Worm (Caenorhabditis elegans) whole organism, L4 larva: Measurements from ENCODE around the gene col-129.

Experiments
- D1046.2 ChIP-seq: fragments of 200-800 bp; sonication (Bioruptor generic); IDR thresholded peaks from 2 replicates; pipeline ENCODE4 v1.3.6; 2022; ENCODE audit warnings: missing genetic modification characterization, missing compliant biosample characterization
- F10B5.3 ChIP-seq: sonication (generic microtip); optimal IDR thresholded peaks from 2 replicates; lab custom pipeline; 2016; ENCODE audit warnings: mild to moderate bottlenecking, missing genetic modification characterization, missing compliant biosample characterization
- F44E2.7 ChIP-seq: fragments of 200-800 bp; sonication (Bioruptor generic); IDR thresholded peaks from 2 replicates; pipeline ENCODE4 v2.1.2; 2022; ENCODE audit warnings: missing genetic modification characterization, missing compliant biosample characterization
- R02D3.7 ChIP-seq: fragments of 150-350 bp; sonication (generic microtip); optimal IDR thresholded peaks from 3 replicates; lab custom pipeline; 2014; ENCODE audit warnings: missing biosample characterization, missing genetic modification characterization
- ZK546.5 ChIP-seq, 2 experiments: sonication (generic microtip); optimal IDR thresholded peaks; 2 replicates each; lab custom pipeline; 2017; ENCODE audit warnings: missing biosample characterization in 2 of 2, missing genetic modification characterization in 2 of 2
- aha-1 ChIP-seq: fragments of 150-350 bp; peaks from one replicate; lab custom pipeline; 2014; ENCODE audit warnings: missing biosample characterization, missing genetic modification characterization
- aly-2 ChIP-seq: sonication (generic microtip); optimal IDR thresholded peaks from 2 replicates; lab custom pipeline; 2018; ENCODE audit warnings: missing biosample characterization, missing genetic modification characterization
- ama-1 ChIP-seq: fragments of 150-350 bp; optimal IDR thresholded peaks from 2 replicates; lab custom pipeline; 2014; ENCODE audit warnings: inconsistent platforms, mixed read lengths
- arid-1 ChIP-seq: fragments of 200-800 bp; sonication (Bioruptor generic); conservative IDR thresholded peaks from 2 replicates; pipeline ENCODE4 v1.3.6; 2022; ENCODE audit warnings: missing genetic modification reagents, missing genetic modification characterization, missing compliant biosample characterization
- daf-12 ChIP-seq: fragments of 150-350 bp; optimal IDR thresholded peaks from 2 replicates; lab custom pipeline; 2014; ENCODE audit warnings: missing biosample characterization, missing genetic modification reagents, missing genetic modification characterization
- daf-16 ChIP-seq, 3 experiments: sonication (generic microtip); optimal IDR thresholded peaks; 2 replicates each; lab custom pipeline; 2016 to 2017; ENCODE audit warnings: missing genetic modification characterization in 3 of 3, missing genetic modification reagents in 3 of 3, mild to moderate bottlenecking in 2 of 3, missing compliant biosample characterization in 2 of 3, missing biosample characterization in 1 of 3, moderate library complexity in 1 of 3
- dmd-6 ChIP-seq: fragments of 200-800 bp; sonication (Bioruptor generic); IDR thresholded peaks from 2 replicates; pipeline ENCODE4 v1.3.6; 2022; ENCODE audit warnings: missing genetic modification reagents, missing genetic modification characterization, missing compliant biosample characterization
- dmd-8 ChIP-seq: fragments of 200-800 bp; sonication (Bioruptor generic); IDR thresholded peaks from 2 replicates; pipeline ENCODE4 v1.3.6; 2022; ENCODE audit warnings: missing genetic modification characterization, missing compliant biosample characterization
- dpl-1 ChIP-seq: fragments of 150-350 bp; optimal IDR thresholded peaks from 2 replicates; lab custom pipeline; 2014; ENCODE audit warnings: missing biosample characterization, missing genetic modification reagents, missing genetic modification characterization
- duxl-1 ChIP-seq: sonication (generic microtip); optimal IDR thresholded peaks from 2 replicates; lab custom pipeline; 2016; ENCODE audit warnings: mild to moderate bottlenecking, missing genetic modification characterization, moderate library complexity, missing compliant biosample characterization; ENCODE audit not compliant: poor library complexity
- egl-43 ChIP-seq: fragments of 200-800 bp; sonication (Bioruptor generic); IDR thresholded peaks from 2 replicates; pipeline ENCODE4 v1.3.6; 2022; ENCODE audit warnings: missing genetic modification reagents, missing genetic modification characterization, missing compliant biosample characterization
- fkh-10 ChIP-seq: fragments of 150-350 bp; optimal IDR thresholded peaks from 2 replicates; lab custom pipeline; 2014; ENCODE audit warnings: missing biosample characterization, missing genetic modification reagents, missing genetic modification characterization
- fos-1 ChIP-seq: fragments of 150-350 bp; optimal IDR thresholded peaks from 2 replicates; lab custom pipeline; 2014; ENCODE audit warnings: missing biosample characterization, missing genetic modification characterization
- hif-1 ChIP-seq, 2 experiments: sonication (generic microtip); optimal IDR thresholded peaks; 2 replicates each; lab custom pipeline; 2016 to 2017; ENCODE audit warnings: missing compliant biosample characterization in 2 of 2, missing genetic modification characterization in 2 of 2, missing genetic modification reagents in 2 of 2, missing genotype in 2 of 2, mild to moderate bottlenecking in 1 of 2
- hlh-11 ChIP-seq: fragments of 200-800 bp; sonication (Bioruptor generic); optimal IDR thresholded peaks from 2 replicates; lab custom pipeline; 2018; ENCODE audit warnings: mild to moderate bottlenecking, missing genetic modification characterization, missing compliant biosample characterization
- hlh-30 ChIP-seq: sonication (generic microtip); optimal IDR thresholded peaks from 2 replicates; lab custom pipeline; 2017; ENCODE audit warnings: antibody characterized with exemption, mild to moderate bottlenecking, missing genetic modification characterization, missing compliant biosample characterization; ENCODE audit not compliant: insufficient read depth
- lin-13 ChIP-seq: fragments of 150-350 bp; optimal IDR thresholded peaks from 2 replicates; lab custom pipeline; 2014; ENCODE audit warnings: missing biosample characterization, missing genetic modification reagents, missing genetic modification characterization
- lin-29 ChIP-seq: fragments of 200-800 bp; sonication (Bioruptor generic); IDR thresholded peaks from 2 replicates; pipeline ENCODE4 v1.3.6; 2022; ENCODE audit warnings: missing genetic modification reagents, missing genetic modification characterization, missing compliant biosample characterization
- lin-38 ChIP-seq: fragments of 200-800 bp; sonication (Bioruptor generic); IDR thresholded peaks from 2 replicates; pipeline ENCODE4 v1.3.6; 2022; ENCODE audit warnings: missing genetic modification reagents, missing genetic modification characterization, missing compliant biosample characterization
- lir-3 ChIP-seq: sonication (generic microtip); optimal IDR thresholded peaks from 2 replicates; lab custom pipeline; 2016; ENCODE audit warnings: mild to moderate bottlenecking, missing genetic modification characterization, missing compliant biosample characterization
- lsy-2 ChIP-seq, 2 experiments: fragments of 150-350 bp in 1 of 2; sonication (generic microtip) in 1 of 2; optimal IDR thresholded peaks; 2 replicates each; lab custom pipeline; 2014 to 2017; ENCODE audit warnings: missing biosample characterization in 2 of 2, missing genetic modification characterization in 2 of 2
- mep-1 ChIP-seq: fragments of 150-350 bp; sonication (generic microtip); optimal IDR thresholded peaks from 3 replicates; lab custom pipeline; 2014; ENCODE audit warnings: missing biosample characterization, missing genetic modification characterization
- mes-2 ChIP-seq: sonication (generic microtip); optimal IDR thresholded peaks from 2 replicates; lab custom pipeline; 2016; ENCODE audit warnings: missing genotype, mild to moderate bottlenecking, missing genetic modification characterization, missing compliant biosample characterization; ENCODE audit not compliant: poor library complexity, severe bottlenecking
- nhr-28 ChIP-seq: fragments of 150-350 bp; optimal IDR thresholded peaks from 2 replicates; lab custom pipeline; 2014; ENCODE audit warnings: missing biosample characterization, missing genetic modification characterization
- nhr-77 ChIP-seq: fragments of 150-350 bp; optimal IDR thresholded peaks from 2 replicates; lab custom pipeline; 2014; ENCODE audit warnings: missing biosample characterization, missing genetic modification characterization
- rbr-2 ChIP-seq: sonication (generic microtip); optimal IDR thresholded peaks from 2 replicates; lab custom pipeline; 2016; ENCODE audit warnings: missing genotype, missing genetic modification characterization, missing compliant biosample characterization
- sdz-12 ChIP-seq: fragments of 200-800 bp; sonication (Bioruptor generic); optimal IDR thresholded peaks from 2 replicates; lab custom pipeline; 2018; ENCODE audit warnings: mild to moderate bottlenecking, missing genetic modification characterization, missing compliant biosample characterization
- skn-1 ChIP-seq: fragments of 150-350 bp; optimal IDR thresholded peaks from 2 replicates; lab custom pipeline; 2014; ENCODE audit warnings: missing biosample characterization, missing genetic modification characterization
- unc-62 ChIP-seq, 3 experiments: fragments of 150-350 bp in 1 of 3; sonication (generic microtip); optimal IDR thresholded peaks in 2 of 3; peaks in 1 of 3; 1 replicate in 1 of 3; 2 replicates in 2 of 3; lab custom pipeline; 2014 to 2017; ENCODE audit warnings: missing biosample characterization in 3 of 3, missing genetic modification characterization in 3 of 3, missing genetic modification reagents in 3 of 3, missing genotype in 1 of 3

col-129 gene

ce11 chrIV:12156642-12157233, 46.5 kb upstream of the col-129 start, which contains the start of gene eri-12:
TSS of gene eri-12 (plus strand) at chrIV:12156838.
- TF ChIP-seq lin-29 (no peak), ama-1 (no peak), nhr-28 (tag; lab: Kevin White, UChicago) (peak; percentile 21), ZK546.5 (tag; optimal IDR thresholded peaks at IDR 0.05; lab: Kevin White, UChicago) (no peak), lin-38 (peak; percentile 17; the same call in 1 of the 2 replicates), hlh-30 (tag; lab: Kevin White, UChicago) (peak; percentile 61), egl-43 (GFP tag; lab: Robert Waterston, UW) (no peak), lir-3 (no peak), skn-1 (tag; lab: Kevin White, UChicago) (no peak), lsy-2 (tag; optimal IDR thresholded peaks at IDR 0.05; lab: Kevin White, UChicago) (peak in 1 of 2 experiments; percentile 7), mes-2 (peak; percentile 21), fkh-10 (GFP tag; lab: Kevin White, UChicago) (no peak)

ce11 chrIV:12154195-12154677, 44.0 kb upstream of the col-129 start, which contains the start of gene B0001.7:
TSS of gene B0001.7 (minus strand) at chrIV:12154245.
- TF ChIP-seq duxl-1 (no peak), hif-1 (tag; optimal IDR thresholded peaks at IDR 0.05; lab: Kevin White, UChicago) (no peak), dpl-1 (GFP tag; lab: Kevin White, UChicago) (no peak), sdz-12 (no peak), R02D3.7 (tag; lab: Kevin White, UChicago) (no peak), daf-16 (GFP tag; optimal IDR thresholded peaks at IDR 0.05; lab: Kevin White, UChicago) (no peak), daf-16 (tag; optimal IDR thresholded peaks at IDR 0.05; lab: Kevin White, UChicago) (no peak), dmd-8 (no peak), aha-1 (tag; lab: Kevin White, UChicago) (no peak), aly-2 (tag; lab: Kevin White, UChicago) (no peak)

- no peak for TF ChIP-seq D1046.2
These were observed 40.6 kb upstream of the col-129 start, which contains the start of gene B0001.2 for ce11 chrIV:12150877-12151276. TSS of gene B0001.2 (minus strand) at chrIV:12150977.

- peak in 1 of 2 experiments; percentile 92 for TF ChIP-seq unc-62 (GFP tag; optimal IDR thresholded peaks at IDR 0.05 in 1 of 2; lab: Kevin White, UChicago)
- TF ChIP-seq unc-62 (tag; optimal IDR thresholded peaks at IDR 0.05; lab: Kevin White, UChicago) = no peak
- no peak for TF ChIP-seq F10B5.3 (tag; lab: Kevin White, UChicago)
These were observed 39.4 kb upstream of the col-129 start for ce11 chrIV:12149609-12150008.

- TF ChIP-seq lsy-2 (tag; optimal IDR thresholded peaks at IDR 0.05; lab: Kevin White, UChicago) (peak in 1 of 2 experiments; percentile 37), hlh-30 (tag; lab: Kevin White, UChicago) (peak; percentile 24), rbr-2 (tag; lab: Kevin White, UChicago) (no peak), nhr-28 (tag; lab: Kevin White, UChicago) (peak; percentile 51), mes-2 (peak; percentile 53), daf-12 (tag; lab: Kevin White, UChicago) (no peak)
These were observed 35.4 kb upstream of the col-129 start, which contains the start of gene B0001.3 for ce11 chrIV:12145681-12146080. TSS of gene B0001.3 (minus strand) at chrIV:12145735.

- no peak for TF ChIP-seq mep-1 (tag; lab: Kevin White, UChicago)
- TF ChIP-seq hif-1 (tag; optimal IDR thresholded peaks at IDR 0.05; lab: Kevin White, UChicago) = no peak
- TF ChIP-seq F44E2.7 (GFP tag; lab: Robert Waterston, UW) = no peak
- no peak for TF ChIP-seq lin-13 (GFP tag; lab: Kevin White, UChicago)
- no peak for TF ChIP-seq dmd-6 (GFP tag; lab: Robert Waterston, UW)
- TF ChIP-seq fos-1 = no peak
- TF ChIP-seq arid-1 (GFP tag; lab: Robert Waterston, UW) = no peak
- TF ChIP-seq hlh-11 (tag; lab: Kevin White, UChicago) = no peak
- TF ChIP-seq nhr-77 = no peak
- no peak for TF ChIP-seq fkh-10 (GFP tag; lab: Kevin White, UChicago)
- no peak for TF ChIP-seq ama-1
These were observed 33.0 kb upstream of the col-129 start, which contains the start of gene B0001.5 for ce11 chrIV:12143231-12143630. TSS of gene B0001.5 (minus strand) at chrIV:12143331.
